ENCODE assay signal across 2 worm cellular contexts in genomic region chrX:11804057-11804456, ce11.
A peak's percentile ranks its signal among the peaks of the same experiment; 100 is the strongest.
TF ChIP-seq lines count a peak whose summit lies in the region.

TSS of gene C34E11.4 (plus strand) at chrX:11804210.

TF ChIP-seq in whole organism, L3 larva, 47 proteins besides CTCF, POLR2A, EP300 and RAD21:
- TF ChIP-seq nhr-28 (tag; optimal IDR thresholded peaks at IDR 0.05; lab: Kevin White, UChicago) (no peak), elt-2 (tag; optimal IDR thresholded peaks at IDR 0.05; lab: Kevin White, UChicago) (peak; percentile 43)
TF ChIP-seq in whole organism, L3 larva: peak in this region for 1.

TF ChIP-seq in whole organism, L4 larva, 104 proteins besides CTCF, POLR2A, EP300 and RAD21:
- TF ChIP-seq nhr-28 (tag; optimal IDR thresholded peaks at IDR 0.05; lab: Kevin White, UChicago) (peak; percentile 6), daf-16 (GFP tag; optimal IDR thresholded peaks at IDR 0.05; lab: Kevin White, UChicago) (no peak), daf-16 (tag; optimal IDR thresholded peaks at IDR 0.05; lab: Kevin White, UChicago) (peak; percentile 55), dmd-6 (GFP tag; IDR thresholded peaks at IDR 0.05; lab: Robert Waterston, UW) (no peak)

Comparison
In these comparisons a context has a peak if more than half of its experiments do, and no peak if none do; other contexts are left out.
1. Of the 28 proteins assayed by ChIP-seq in both whole organism, L4 larva and whole organism, L3 larva: peak only in whole organism, L4 larva: nhr-28; only in whole organism, L3 larva: none; in both: none; in neither: 27.